Fruit fly (Drosophila melanogaster) whole organism, pupa: ENCODE data around the gene CG13041.
A peak's percentile ranks its signal among the peaks of the same experiment; 100 is the strongest.

Experiments used
- CG10348 ChIP-seq: fragments of 200-800 bp; sonication (Bioruptor generic); IDR thresholded peaks from 2 replicates; pipeline ENCODE4 v1.3.6; 2022; ENCODE audit warnings: missing biosample characterization, missing genetic modification characterization
- CG12605 ChIP-seq: fragments of 200-800 bp; sonication (Bioruptor generic); IDR thresholded peaks from 2 replicates; pipeline ENCODE4 v1.3.6; 2022; ENCODE audit warnings: missing biosample characterization, missing genetic modification characterization
- CG13204 ChIP-seq: fragments of 200-800 bp; sonication (Bioruptor generic); optimal IDR thresholded peaks from 2 replicates; lab custom pipeline; 2018; ENCODE audit warnings: missing biosample characterization, mild to moderate bottlenecking, missing genetic modification characterization, moderate library complexity
- CG14655 ChIP-seq: fragments of 200-800 bp; sonication (Bioruptor generic); optimal IDR thresholded peaks from 3 replicates; lab custom pipeline; 2017; ENCODE audit warnings: mild to moderate bottlenecking, missing biosample characterization, missing genetic modification reagents, missing genetic modification characterization
- CG15710 ChIP-seq: fragments of 200-800 bp; sonication (Bioruptor generic); optimal IDR thresholded peaks from 2 replicates; lab custom pipeline; 2018; ENCODE audit warnings: missing biosample characterization, mild to moderate bottlenecking, missing genetic modification characterization, moderate library complexity
- CG17806 ChIP-seq: fragments of 200-800 bp; sonication (Bioruptor generic); optimal IDR thresholded peaks from 2 replicates; lab custom pipeline; 2018; ENCODE audit warnings: missing biosample characterization, mild to moderate bottlenecking, missing genetic modification characterization, moderate library complexity
- CG32121 ChIP-seq: fragments of 200-800 bp; sonication (Bioruptor generic); IDR thresholded peaks from 2 replicates; pipeline ENCODE4 v1.3.6; 2022; ENCODE audit warnings: missing biosample characterization, missing genetic modification characterization
- CG34367 ChIP-seq: fragments of 200-800 bp; sonication (Bioruptor generic); optimal IDR thresholded peaks from 2 replicates; lab custom pipeline; 2018; ENCODE audit warnings: missing biosample characterization, mild to moderate bottlenecking, missing genetic modification characterization
- CG4496 ChIP-seq: fragments of 200-800 bp; sonication (Bioruptor generic); IDR thresholded peaks from 3 replicates; pipeline ENCODE4 v1.3.6; 2022; ENCODE audit warnings: missing biosample characterization, missing genetic modification characterization
- CG8159 ChIP-seq: fragments of 200-800 bp; sonication (Bioruptor generic); optimal IDR thresholded peaks from 3 replicates; lab custom pipeline; 2018; ENCODE audit warnings: missing biosample characterization, mild to moderate bottlenecking, missing genetic modification characterization, moderate library complexity
- CG8301 ChIP-seq: fragments of 200-800 bp; sonication (Bioruptor generic); optimal IDR thresholded peaks from 2 replicates; lab custom pipeline; 2018; ENCODE audit warnings: missing biosample characterization, mild to moderate bottlenecking, missing genetic modification characterization
- CG9948 ChIP-seq: fragments of 200-800 bp; sonication (Bioruptor generic); optimal IDR thresholded peaks from 2 replicates; lab custom pipeline; 2018; ENCODE audit warnings: missing biosample characterization, mild to moderate bottlenecking, missing genetic modification characterization, moderate library complexity
- D1 ChIP-seq: fragments of 200-800 bp; sonication (Bioruptor generic); optimal IDR thresholded peaks from 2 replicates; lab custom pipeline; 2018; ENCODE audit warnings: missing biosample characterization, mild to moderate bottlenecking, missing genetic modification characterization, moderate library complexity
- EcR ChIP-seq: fragments of 200-800 bp; sonication (Bioruptor generic); optimal IDR thresholded peaks from 3 replicates; lab custom pipeline; 2019; ENCODE audit warnings: missing biosample characterization, missing genetic modification characterization, mild to moderate bottlenecking, moderate library complexity, missing genetic modification reagents
- Ets98B ChIP-seq: fragments of 200-800 bp; sonication (Bioruptor generic); IDR thresholded peaks from 2 replicates; pipeline ENCODE4 v1.3.6; 2022; ENCODE audit warnings: missing biosample characterization, missing genetic modification characterization
- Pif1A ChIP-seq: fragments of 200-800 bp; sonication (Bioruptor generic); optimal IDR thresholded peaks from 3 replicates; lab custom pipeline; 2016; ENCODE audit warnings: missing biosample characterization, missing genetic modification characterization
- Pif1B ChIP-seq: fragments of 200-800 bp; sonication (Bioruptor generic); optimal IDR thresholded peaks from 3 replicates; lab custom pipeline; 2016; ENCODE audit warnings: missing biosample characterization, missing genetic modification characterization
- Snoo ChIP-seq: fragments of 200-800 bp; sonication (Bioruptor generic); optimal IDR thresholded peaks from 3 replicates; lab custom pipeline; 2017; ENCODE audit warnings: missing biosample characterization, mild to moderate bottlenecking, missing genetic modification characterization, inconsistent platforms
- fd96Ca ChIP-seq: fragments of 200-800 bp; sonication (Bioruptor generic); IDR thresholded peaks from 3 replicates; pipeline ENCODE4 v1.3.6; 2022; ENCODE audit warnings: missing biosample characterization, missing genetic modification characterization
- gl ChIP-seq: fragments of 200-800 bp; sonication (Bioruptor generic); optimal IDR thresholded peaks from 2 replicates; lab custom pipeline; 2018; ENCODE audit warnings: missing biosample characterization, mild to moderate bottlenecking, missing genetic modification characterization
- rn ChIP-seq: fragments of 200-800 bp; sonication (Bioruptor generic); IDR thresholded peaks from 2 replicates; pipeline ENCODE4 v1.3.6; 2022; ENCODE audit warnings: missing biosample characterization, missing genetic modification characterization

Gene CG13041

DNA sequence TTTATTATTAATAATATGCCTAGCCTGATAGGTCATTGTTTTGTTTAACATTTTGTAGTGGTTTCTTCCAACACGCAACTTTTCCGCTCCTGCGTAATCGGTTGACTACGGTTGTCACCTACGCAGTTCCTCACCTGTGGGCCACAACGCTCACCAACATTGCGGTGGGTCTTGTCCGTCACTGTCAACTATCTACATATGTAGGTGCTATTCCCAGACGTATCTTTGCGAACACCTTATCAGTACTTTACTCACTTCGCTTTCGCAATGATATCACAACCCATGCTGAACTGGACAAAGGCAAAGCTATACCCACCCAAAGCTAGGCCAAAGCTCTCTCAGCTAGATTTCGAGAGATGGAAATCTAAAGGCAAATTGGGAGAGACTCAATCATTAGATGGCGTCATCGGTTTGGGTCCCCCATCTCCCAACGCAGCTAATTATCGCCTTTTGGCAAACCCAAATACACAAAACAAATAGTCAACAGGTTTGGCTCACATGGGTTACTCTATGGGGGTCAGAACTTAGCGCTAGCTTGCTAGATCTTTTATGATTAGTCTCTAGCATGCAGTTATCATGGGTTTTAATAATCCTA lies 36.9 kb upstream of the CG13041 start:
- TF ChIP-seq CG12605 (no peak), fd96Ca (GFP tag; lab: Robert Waterston, UW) (0 out of 3 replicates have a peak, but pooled peaks have one; percentile 9)

DNA sequence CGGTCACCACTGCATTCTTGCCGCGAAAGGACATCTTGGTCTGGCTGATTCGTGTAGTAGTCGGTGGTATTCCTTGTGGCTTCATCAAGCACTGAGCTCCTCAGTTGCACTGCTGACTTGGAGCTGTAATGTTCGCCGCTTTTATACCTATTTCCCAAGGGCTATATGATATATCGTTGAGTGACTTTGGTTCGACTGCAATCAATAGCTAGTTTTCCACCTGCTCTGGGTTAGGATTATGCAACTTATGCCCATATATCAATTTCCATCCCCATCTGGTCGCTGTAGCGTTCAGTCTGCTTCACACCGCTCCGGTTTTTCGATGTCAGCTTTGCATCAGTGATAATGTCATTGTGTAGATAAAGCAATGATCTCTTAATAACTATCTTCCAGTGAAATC lies 34.9 kb upstream of the CG13041 start, which contains the start of gene Pdh:
Pdh (minus strand) TSS at position 101 of the 400 bp plus-strand sequence.
- no peak for TF ChIP-seq D1 (tag; lab: Kevin White, UChicago)
- TF ChIP-seq CG13204 (GFP tag; lab: Kevin White, UChicago), result no peak
- no peak for TF ChIP-seq CG8159 (tag; lab: Kevin White, UChicago)
- no peak for TF ChIP-seq CG12605
- no peak for TF ChIP-seq gl
- TF ChIP-seq EcR (GFP tag; lab: Kevin White, UChicago), result no peak
- TF ChIP-seq CG34367 (tag; lab: Kevin White, UChicago), result no peak
- TF ChIP-seq fd96Ca (GFP tag; lab: Robert Waterston, UW), result no peak
- no peak for TF ChIP-seq CG4496 (GFP tag; lab: Robert Waterston, UW)

DNA sequence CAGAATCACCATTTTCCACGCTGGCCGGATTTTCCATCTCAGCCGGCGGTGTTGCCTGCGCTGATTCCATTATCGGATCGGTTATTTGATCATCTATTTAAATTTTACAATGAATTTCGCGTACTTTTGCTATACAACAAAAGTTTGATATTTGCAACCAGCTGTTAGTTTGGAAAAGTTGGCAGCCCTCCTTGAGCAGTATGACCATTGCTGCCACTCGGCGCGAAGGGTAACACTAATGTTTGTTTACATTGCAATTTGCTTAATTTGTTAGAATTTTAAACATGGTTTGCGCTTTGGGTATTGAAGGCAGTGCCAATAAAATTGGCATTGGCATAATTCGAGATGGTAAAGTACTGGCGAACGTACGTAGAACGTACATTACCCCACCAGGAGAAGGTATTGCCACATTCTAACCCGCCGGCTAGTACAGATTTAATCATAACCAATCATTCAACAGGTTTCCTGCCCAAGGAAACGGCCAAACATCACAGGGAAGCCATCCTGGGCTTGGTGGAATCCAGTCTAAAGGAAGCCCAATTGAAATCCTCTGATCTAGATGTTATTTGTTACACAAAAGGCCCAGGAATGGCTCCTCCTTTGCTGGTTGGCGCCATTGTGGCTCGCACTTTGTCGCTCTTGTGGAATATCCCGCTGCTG lies 32.6 kb upstream of the CG13041 start, which contains the start of the genes Golgin104 and Tcs3:
Golgin104 (minus strand) TSS at position 182 of the 660 bp plus-strand sequence.
Tcs3 (plus strand) TSS at position 222 of the 660 bp plus-strand sequence.
- TF ChIP-seq CG8301 (tag; lab: Kevin White, UChicago), result no peak
- no peak for TF ChIP-seq CG8159 (tag; lab: Kevin White, UChicago)
- TF ChIP-seq CG34367 (tag; lab: Kevin White, UChicago), result no peak
- TF ChIP-seq CG32121 (GFP tag; lab: Robert Waterston, UW), result no peak
- no peak for TF ChIP-seq CG14655 (GFP tag; lab: Kevin White, UChicago)
- TF ChIP-seq Pif1A (GFP tag; lab: Kevin White, UChicago), result no peak
- TF ChIP-seq rn (GFP tag; lab: Robert Waterston, UW), result no peak
- no peak for TF ChIP-seq CG4496 (GFP tag; lab: Robert Waterston, UW)
- TF ChIP-seq CG10348, result no peak
- no peak for TF ChIP-seq Snoo (tag; lab: Kevin White, UChicago)
- TF ChIP-seq CG15710 (tag; lab: Kevin White, UChicago), result no peak
- TF ChIP-seq D1 (tag; lab: Kevin White, UChicago), result no peak
- TF ChIP-seq EcR (GFP tag; lab: Kevin White, UChicago), result no peak
- TF ChIP-seq CG13204 (GFP tag; lab: Kevin White, UChicago), result no peak
- no peak for TF ChIP-seq Ets98B (GFP tag; lab: Robert Waterston, UW)
- TF ChIP-seq CG12605, result no peak
- TF ChIP-seq CG9948 (tag; lab: Kevin White, UChicago), result no peak
- no peak for TF ChIP-seq gl

DNA sequence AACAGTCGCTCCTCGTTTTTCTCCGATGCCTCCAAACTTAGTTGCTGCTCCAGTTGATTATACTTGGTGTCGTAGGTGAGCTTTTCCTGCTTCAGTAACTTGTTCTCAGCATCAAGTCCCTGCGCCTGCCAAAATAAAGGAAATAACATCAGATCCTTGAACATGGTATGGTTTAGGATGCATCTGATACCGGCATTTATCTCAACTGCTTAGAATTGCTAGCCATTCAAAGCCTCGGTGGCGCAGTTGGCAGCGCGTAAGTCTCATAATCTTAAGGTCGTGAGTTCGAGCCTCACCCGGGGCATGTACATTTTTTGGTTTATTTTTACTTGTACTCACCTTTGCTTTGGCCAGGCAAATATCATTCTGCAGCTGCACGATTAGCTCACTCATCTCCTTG lies 30.4 kb upstream of the CG13041 start:
- TF ChIP-seq CG17806 (tag; lab: Kevin White, UChicago) (no peak), Pif1A (GFP tag; lab: Kevin White, UChicago) (no peak)

DNA sequence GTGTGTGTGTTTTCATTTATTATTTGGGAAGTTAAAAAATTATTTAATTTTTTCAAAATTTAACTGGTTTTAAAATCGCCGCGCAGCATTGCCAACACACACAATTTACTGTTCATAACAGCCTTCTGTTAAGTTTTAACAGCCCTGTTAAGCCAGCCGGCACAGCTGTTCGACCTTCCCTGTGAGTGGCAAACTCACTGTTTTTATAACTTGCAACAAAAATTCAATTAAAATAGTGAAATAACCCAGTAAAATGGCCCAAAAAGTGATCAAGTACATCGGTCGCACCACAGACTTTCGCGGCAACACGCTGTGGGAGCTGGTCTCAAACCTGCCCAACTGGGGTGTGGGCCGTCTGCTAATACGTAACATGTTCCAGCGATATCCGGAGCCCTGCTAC lies 28.6 kb upstream of the CG13041 start, which contains the start of gene mRpS34:
mRpS34 (plus strand) TSS at position 161 of the 400 bp plus-strand sequence.
- TF ChIP-seq CG8159 (tag; lab: Kevin White, UChicago) (no peak), CG32121 (GFP tag; lab: Robert Waterston, UW) (no peak), CG4496 (GFP tag; lab: Robert Waterston, UW) (no peak), D1 (tag; lab: Kevin White, UChicago) (no peak), CG8301 (tag; lab: Kevin White, UChicago) (no peak), CG10348 (no peak), gl (no peak), Snoo (tag; lab: Kevin White, UChicago) (no peak), EcR (GFP tag; lab: Kevin White, UChicago) (no peak), Ets98B (GFP tag; lab: Robert Waterston, UW) (no peak), CG17806 (tag; lab: Kevin White, UChicago) (no peak), fd96Ca (GFP tag; lab: Robert Waterston, UW) (no peak), CG34367 (tag; lab: Kevin White, UChicago) (no peak), CG9948 (tag; lab: Kevin White, UChicago) (no peak), Pif1A (GFP tag; lab: Kevin White, UChicago) (no peak), rn (GFP tag; lab: Robert Waterston, UW) (no peak), CG14655 (GFP tag; lab: Kevin White, UChicago) (no peak), CG12605 (no peak)
- TF ChIP-seq, all 21 proteins: peak for 0

DNA sequence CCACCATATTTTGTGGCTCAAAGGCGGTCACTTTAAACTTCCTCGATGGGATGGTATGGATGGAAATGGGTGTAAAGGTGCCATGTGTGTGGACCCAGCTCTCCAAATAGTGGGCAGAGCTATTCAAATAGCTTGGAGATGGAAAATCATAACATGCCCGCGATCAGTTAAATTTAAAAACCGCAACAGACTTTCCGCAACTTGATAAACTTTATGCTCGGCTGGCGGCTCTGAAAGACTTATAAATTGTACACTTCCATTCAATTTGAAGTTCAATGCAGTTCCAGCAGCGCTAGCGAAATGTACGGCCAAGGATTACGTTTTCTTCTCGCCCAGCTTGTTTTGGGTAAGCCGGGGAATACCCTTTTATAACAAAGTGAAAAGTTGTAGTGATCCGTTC lies 26.7 kb upstream of the CG13041 start, which contains the start of gene CG33257:
CG33257 (plus strand) TSS at position 301 of the 400 bp plus-strand sequence.
- TF ChIP-seq EcR (GFP tag; lab: Kevin White, UChicago) (no peak), CG14655 (GFP tag; lab: Kevin White, UChicago) (no peak), CG8159 (tag; lab: Kevin White, UChicago) (no peak), Ets98B (GFP tag; lab: Robert Waterston, UW) (no peak), D1 (tag; lab: Kevin White, UChicago) (no peak), Snoo (tag; lab: Kevin White, UChicago) (no peak), fd96Ca (GFP tag; lab: Robert Waterston, UW) (no peak), Pif1A (GFP tag; lab: Kevin White, UChicago) (no peak), rn (GFP tag; lab: Robert Waterston, UW) (no peak), Pif1B (GFP tag; lab: Kevin White, UChicago) (no peak), CG32121 (GFP tag; lab: Robert Waterston, UW) (no peak), CG13204 (GFP tag; lab: Kevin White, UChicago) (no peak)
